Fruit fly (Drosophila melanogaster) whole organism, pupa: Measurements from ENCODE around the gene Argk2.

ENCODE experiments used
- CG13204 ChIP-seq: fragments of 200-800 bp; sonication (Bioruptor generic); optimal IDR thresholded peaks from 2 replicates; lab custom pipeline; 2018; ENCODE audit warnings: missing biosample characterization, mild to moderate bottlenecking, missing genetic modification characterization, moderate library complexity
- CG32121 ChIP-seq: fragments of 200-800 bp; sonication (Bioruptor generic); IDR thresholded peaks from 2 replicates; pipeline ENCODE4 v1.3.6; 2022; ENCODE audit warnings: missing biosample characterization, missing genetic modification characterization
- CG4496 ChIP-seq: fragments of 200-800 bp; sonication (Bioruptor generic); IDR thresholded peaks from 3 replicates; pipeline ENCODE4 v1.3.6; 2022; ENCODE audit warnings: missing biosample characterization, missing genetic modification characterization
- CG8301 ChIP-seq: fragments of 200-800 bp; sonication (Bioruptor generic); optimal IDR thresholded peaks from 2 replicates; lab custom pipeline; 2018; ENCODE audit warnings: missing biosample characterization, mild to moderate bottlenecking, missing genetic modification characterization
- D1 ChIP-seq: fragments of 200-800 bp; sonication (Bioruptor generic); optimal IDR thresholded peaks from 2 replicates; lab custom pipeline; 2018; ENCODE audit warnings: missing biosample characterization, mild to moderate bottlenecking, missing genetic modification characterization, moderate library complexity
- EcR ChIP-seq: fragments of 200-800 bp; sonication (Bioruptor generic); optimal IDR thresholded peaks from 3 replicates; lab custom pipeline; 2019; ENCODE audit warnings: missing biosample characterization, missing genetic modification characterization, mild to moderate bottlenecking, moderate library complexity, missing genetic modification reagents
- Pif1B ChIP-seq: fragments of 200-800 bp; sonication (Bioruptor generic); optimal IDR thresholded peaks from 3 replicates; lab custom pipeline; 2016; ENCODE audit warnings: missing biosample characterization, missing genetic modification characterization
- Snoo ChIP-seq: fragments of 200-800 bp; sonication (Bioruptor generic); optimal IDR thresholded peaks from 3 replicates; lab custom pipeline; 2017; ENCODE audit warnings: missing biosample characterization, mild to moderate bottlenecking, missing genetic modification characterization, inconsistent platforms

DNA sequence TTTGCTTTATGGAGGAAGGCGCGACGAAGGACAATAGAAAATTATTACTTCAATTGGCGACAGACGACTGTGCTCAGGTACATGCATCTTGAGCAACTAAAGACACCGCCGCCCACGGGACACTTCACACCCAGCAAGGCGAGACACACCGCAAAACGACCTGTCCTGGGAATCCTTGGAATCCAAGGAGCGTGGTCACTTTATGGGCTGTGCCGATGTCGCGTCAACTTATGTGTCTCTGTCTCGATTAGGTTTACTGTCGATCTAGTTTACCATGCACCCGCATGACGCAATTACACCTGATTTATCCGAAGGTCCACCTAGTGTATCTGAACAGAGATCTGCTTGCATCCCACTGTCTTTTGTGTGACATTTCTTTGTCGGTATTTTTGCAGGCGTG lies 8.1 kb upstream of the Argk2 start:
- TF ChIP-seq Snoo (tag; lab: Kevin White, UChicago), result no peak
- TF ChIP-seq CG8301 (tag; lab: Kevin White, UChicago), result no peak
- TF ChIP-seq CG4496 (GFP tag; lab: Robert Waterston, UW), result no peak
- no peak for TF ChIP-seq CG13204
- TF ChIP-seq Pif1B, result no peak
- no peak for TF ChIP-seq D1 (tag; lab: Kevin White, UChicago)
- TF ChIP-seq EcR, result no peak
- TF ChIP-seq CG32121 (GFP tag; lab: Robert Waterston, UW), result no peak
